Worm (Caenorhabditis elegans): Measurements from ENCODE around the gene C55A1.1.

- TF ChIP-seq blmp-1 (tag; optimal IDR thresholded peaks at IDR 0.05) (peak; percentile 56), lin-39 (tag; optimal IDR thresholded peaks at IDR 0.05) (no peak), fkh-10 (GFP tag; optimal IDR thresholded peaks at IDR 0.05) (no peak), sox-4 (tag; optimal IDR thresholded peaks at IDR 0.05) (no peak), nhr-77 (tag; optimal IDR thresholded peaks at IDR 0.05) (no peak)
Measured at ce11 chrV:15577395-15577896, 44.2 kb upstream of the C55A1.1 start, which contains the start of gene atx-3.
